Fruit fly (Drosophila melanogaster): Measurements from ENCODE around the gene CG14182.

DNA sequence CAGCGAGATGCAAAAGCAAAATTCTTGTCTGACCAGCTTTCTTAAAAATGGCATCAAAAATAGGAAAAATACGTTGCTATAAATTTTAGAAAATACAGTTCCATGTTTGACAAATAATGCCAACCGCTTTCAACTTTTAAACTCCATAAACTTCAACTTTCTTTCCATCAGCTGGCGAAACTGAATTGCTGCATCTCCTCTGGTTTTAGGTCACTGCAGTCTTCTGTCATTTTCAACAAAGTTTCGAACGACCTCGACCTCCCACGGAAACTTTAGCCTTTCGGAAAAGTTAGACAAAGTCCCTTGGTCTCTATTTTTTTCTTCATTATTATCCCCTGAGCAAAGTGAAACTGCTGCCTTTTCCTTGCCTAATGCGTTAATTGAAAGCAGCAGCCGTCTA, 23.9 kb downstream of the CG14182 start, which contains the start of gene CG42263:
- TF ChIP-seq kay (GFP tag; ENCODE audit: borderline replicate concordance) (no peak), tj (GFP tag; optimal IDR thresholded peaks at IDR 0.05) (no peak), Hr96 (GFP tag; optimal IDR thresholded peaks at IDR 0.05) (no peak), ovo (GFP tag; optimal IDR thresholded peaks at IDR 0.05) (no peak), CG1620 (GFP tag; optimal IDR thresholded peaks at IDR 0.05) (no peak), CG12768 (GFP tag; optimal IDR thresholded peaks at IDR 0.05) (no peak), CG7045 (GFP tag; optimal IDR thresholded peaks at IDR 0.05) (no peak), CG14711 (tag; optimal IDR thresholded peaks at IDR 0.05) (no peak), bab1 (GFP tag; optimal IDR thresholded peaks at IDR 0.05) (no peak), CG7101 (tag; optimal IDR thresholded peaks at IDR 0.05) (no peak), Crg-1 (GFP tag; optimal IDR thresholded peaks at IDR 0.05) (no peak), cic (GFP tag; optimal IDR thresholded peaks at IDR 0.05) (no peak)
